Fruit fly (Drosophila melanogaster) whole organism, embryonic: ENCODE results near the gene Atox1.

Source experiments
- Aef1 ChIP-seq: fragments of 200-800 bp; sonication (Bioruptor generic); IDR thresholded peaks from 3 replicates; pipeline ENCODE4 v1.3.6; 2022; ENCODE audit warnings: missing biosample characterization, missing genetic modification characterization
- Bdp1 ChIP-seq: fragments of 200-800 bp; sonication (Bioruptor generic); optimal IDR thresholded peaks from 3 replicates; lab custom pipeline; 2016; ENCODE audit warnings: missing biosample characterization, missing genetic modification characterization
- Bgb ChIP-seq: fragments of 200-800 bp; sonication (Bioruptor generic); IDR thresholded peaks from 2 replicates; pipeline ENCODE4 v1.3.6; 2022; ENCODE audit warnings: missing biosample characterization, missing genetic modification characterization; ENCODE audit not compliant: partially characterized antibody
- CG10267 ChIP-seq: fragments of 200-800 bp; sonication (Bioruptor generic); optimal IDR thresholded peaks from 2 replicates; lab custom pipeline; 2018; ENCODE audit warnings: missing biosample characterization, mild to moderate bottlenecking, missing genetic modification characterization, moderate library complexity
- CG12071 ChIP-seq: fragments of 200-800 bp; sonication (Bioruptor generic); optimal IDR thresholded peaks from 3 replicates; lab custom pipeline; 2018; ENCODE audit warnings: missing biosample characterization, mild to moderate bottlenecking, missing genetic modification characterization
- CG12391 ChIP-seq: fragments of 200-800 bp; sonication (Bioruptor generic); optimal IDR thresholded peaks from 3 replicates; lab custom pipeline; 2018; ENCODE audit warnings: missing biosample characterization, mild to moderate bottlenecking, missing genetic modification characterization, moderate library complexity
- CG14050 ChIP-seq: fragments of 200-800 bp; sonication (Bioruptor generic); IDR thresholded peaks from 3 replicates; pipeline ENCODE4 v1.3.6; 2022; ENCODE audit warnings: missing biosample characterization, missing genetic modification characterization
- CG14667 ChIP-seq: fragments of 200-800 bp; sonication (Bioruptor generic); IDR thresholded peaks from 2 replicates; pipeline ENCODE4 v1.3.6; 2022; ENCODE audit warnings: missing biosample characterization, missing genetic modification characterization
- CG14710 ChIP-seq: fragments of 200-800 bp; sonication (Bioruptor generic); optimal IDR thresholded peaks from 3 replicates; lab custom pipeline; 2019; ENCODE audit warnings: missing biosample characterization, mild to moderate bottlenecking, missing genetic modification characterization, moderate library complexity
- CG14860 ChIP-seq: fragments of 200-800 bp; sonication (Bioruptor generic); IDR thresholded peaks from 3 replicates; pipeline ENCODE4 v1.3.6; 2022; ENCODE audit warnings: missing biosample characterization, missing genetic modification characterization; ENCODE audit not compliant: partially characterized antibody
- CG15479 ChIP-seq: fragments of 200-800 bp; sonication (Bioruptor generic); optimal IDR thresholded peaks from 3 replicates; lab custom pipeline; 2019; ENCODE audit warnings: missing biosample characterization, mild to moderate bottlenecking, missing genetic modification characterization, moderate library complexity
- CG17186 ChIP-seq: fragments of 200-800 bp; sonication (Bioruptor generic); optimal IDR thresholded peaks from 3 replicates; lab custom pipeline; 2017; ENCODE audit warnings: missing biosample characterization, missing genetic modification reagents, missing genetic modification characterization
- CG17802 ChIP-seq: fragments of 200-800 bp; sonication (Bioruptor generic); optimal IDR thresholded peaks from 2 replicates; lab custom pipeline; 2018; ENCODE audit warnings: missing biosample characterization, mild to moderate bottlenecking, missing genetic modification characterization, moderate library complexity
- CG17829 ChIP-seq: fragments of 200-800 bp; optimal IDR thresholded peaks from 2 replicates; lab custom pipeline; 2019; ENCODE audit warnings: missing biosample characterization, mild to moderate bottlenecking, missing genetic modification characterization, moderate library complexity
- CG18262 ChIP-seq: fragments of 200-800 bp; optimal IDR thresholded peaks from 3 replicates; lab custom pipeline; 2019; ENCODE audit warnings: missing biosample characterization, mild to moderate bottlenecking, missing genetic modification characterization, moderate library complexity
- CG2116 ChIP-seq: fragments of 200-800 bp; sonication (Bioruptor generic); optimal IDR thresholded peaks from 3 replicates; lab custom pipeline; 2018; ENCODE audit warnings: missing biosample characterization, mild to moderate bottlenecking, missing genetic modification characterization
- CG2129 ChIP-seq: fragments of 200-800 bp; sonication (Bioruptor generic); IDR thresholded peaks from 2 replicates; pipeline ENCODE4 v1.3.6; 2022; ENCODE audit warnings: missing biosample characterization, missing genetic modification characterization; ENCODE audit not compliant: partially characterized antibody
- CG3281 ChIP-seq: fragments of 200-800 bp; sonication (Bioruptor generic); optimal IDR thresholded peaks from 3 replicates; lab custom pipeline; 2017; ENCODE audit warnings: missing biosample characterization, mild to moderate bottlenecking, missing genetic modification characterization
- CG34224 ChIP-seq: fragments of 200-800 bp; sonication (Bioruptor generic); IDR thresholded peaks from 3 replicates; pipeline ENCODE4 v1.3.6; 2022; ENCODE audit warnings: missing biosample characterization, missing genetic modification characterization; ENCODE audit not compliant: partially characterized antibody
- CG3995 ChIP-seq: fragments of 200-800 bp; sonication (Bioruptor generic); optimal IDR thresholded peaks from 3 replicates; lab custom pipeline; 2016; ENCODE audit warnings: missing biosample characterization, missing genetic modification characterization
- CG8281 ChIP-seq: fragments of 200-800 bp; sonication (Bioruptor generic); optimal IDR thresholded peaks from 2 replicates; lab custom pipeline; 2018; ENCODE audit warnings: missing biosample characterization, mild to moderate bottlenecking, missing genetic modification characterization, moderate library complexity
- CG9215 ChIP-seq: fragments of 200-800 bp; sonication (Bioruptor generic); IDR thresholded peaks from 2 replicates; pipeline ENCODE4 v1.3.6; 2022; ENCODE audit warnings: missing biosample characterization, missing genetic modification characterization
- Dfd ChIP-seq, 2 experiments: fragments of >200 bp; optimal IDR thresholded peaks; 2 replicates each; lab custom pipeline; 2017; ENCODE audit warnings: missing biosample characterization in 2 of 2, missing genetic modification characterization in 2 of 2
- Dll ChIP-seq: fragments of 200-800 bp; sonication (Bioruptor generic); IDR thresholded peaks from 4 replicates; pipeline ENCODE4 v1.3.6; 2022; ENCODE audit warnings: missing biosample characterization, missing genetic modification characterization; ENCODE audit not compliant: partially characterized antibody
- Doc3 ChIP-seq: fragments of 200-800 bp; sonication (Bioruptor generic); IDR thresholded peaks from 3 replicates; pipeline ENCODE4 v1.3.6; 2022; ENCODE audit warnings: missing biosample characterization, missing genetic modification characterization; ENCODE audit not compliant: partially characterized antibody
- Ets97D ChIP-seq: fragments of 200-800 bp; sonication (Bioruptor generic); optimal IDR thresholded peaks from 3 replicates; lab custom pipeline; 2016; ENCODE audit warnings: missing biosample characterization, missing genetic modification characterization
- H15 ChIP-seq: fragments of 200-800 bp; sonication (Bioruptor generic); IDR thresholded peaks from 3 replicates; pipeline ENCODE4 v1.3.6; 2022; ENCODE audit warnings: missing biosample characterization, missing genetic modification characterization
- HLH4C ChIP-seq: fragments of 200-800 bp; sonication (Bioruptor generic); IDR thresholded peaks from 3 replicates; pipeline ENCODE4 v1.3.6; 2022; ENCODE audit warnings: missing biosample characterization, missing genetic modification characterization; ENCODE audit not compliant: partially characterized antibody
- MBD-R2 ChIP-seq: fragments of 200-800 bp; sonication (Bioruptor generic); IDR thresholded peaks from 2 replicates; pipeline ENCODE4 v1.3.6; 2022; ENCODE audit warnings: missing biosample characterization, missing genetic modification characterization
- MESR4 ChIP-seq: fragments of 200-800 bp; sonication (Bioruptor generic); optimal IDR thresholded peaks from 2 replicates; lab custom pipeline; 2018; ENCODE audit warnings: missing biosample characterization, mild to moderate bottlenecking, missing genetic modification characterization, moderate library complexity
- Ravus ChIP-seq: fragments of 200-800 bp; sonication (Bioruptor generic); IDR thresholded peaks from 2 replicates; pipeline ENCODE4 v1.3.6; 2022; ENCODE audit warnings: missing biosample characterization, missing genetic modification characterization
- Scr ChIP-seq: fragments of 200-800 bp; sonication (Bioruptor generic); IDR thresholded peaks from 2 replicates; pipeline ENCODE4 v1.3.6; 2022; ENCODE audit warnings: missing biosample characterization, missing genetic modification characterization; ENCODE audit not compliant: partially characterized antibody
- Sry-δ ChIP-seq: fragments of 200-800 bp; sonication (Bioruptor generic); optimal IDR thresholded peaks from 2 replicates; lab custom pipeline; 2016; ENCODE audit warnings: missing biosample characterization, missing genetic modification characterization
- amos ChIP-seq: fragments of 200-800 bp; sonication (Bioruptor generic); IDR thresholded peaks from 2 replicates; pipeline ENCODE4 v1.3.6; 2022; ENCODE audit warnings: missing biosample characterization, missing genetic modification characterization; ENCODE audit not compliant: partially characterized antibody
- bbx ChIP-seq: fragments of 200-800 bp; sonication (Bioruptor generic); IDR thresholded peaks from 2 replicates; pipeline ENCODE4 v1.3.6; 2022; ENCODE audit warnings: missing biosample characterization, missing genetic modification characterization; ENCODE audit not compliant: partially characterized antibody
- dm ChIP-seq: fragments of 200-800 bp; sonication (Bioruptor generic); optimal IDR thresholded peaks from 3 replicates; lab custom pipeline; 2016; ENCODE audit warnings: missing biosample characterization, missing genetic modification characterization
- ewg ChIP-seq: fragments of 200-800 bp; sonication (Bioruptor generic); optimal IDR thresholded peaks from 3 replicates; lab custom pipeline; 2017; ENCODE audit warnings: mild to moderate bottlenecking, missing biosample characterization, missing genetic modification reagents, missing genetic modification characterization
- kah ChIP-seq: fragments of 200-800 bp; sonication (Bioruptor generic); optimal IDR thresholded peaks from 2 replicates; lab custom pipeline; 2018; ENCODE audit warnings: missing biosample characterization, mild to moderate bottlenecking, missing genetic modification characterization
- luna ChIP-seq: fragments of 200-800 bp; sonication (Bioruptor generic); optimal IDR thresholded peaks from 2 replicates; lab custom pipeline; 2016; ENCODE audit warnings: missing biosample characterization, missing genetic modification characterization
- nerfin-2 ChIP-seq: fragments of 200-800 bp; sonication (Bioruptor generic); IDR thresholded peaks from 2 replicates; pipeline ENCODE4 v1.3.6; 2022; ENCODE audit warnings: missing biosample characterization, missing genetic modification characterization; ENCODE audit not compliant: partially characterized antibody
- onecut ChIP-seq: fragments of 200-800 bp; sonication (Bioruptor generic); IDR thresholded peaks from 2 replicates; pipeline ENCODE4 v1.3.6; 2022; ENCODE audit warnings: missing biosample characterization, missing genetic modification characterization
- sens ChIP-seq: fragments of 200-800 bp; sonication (Bioruptor generic); peaks from one replicate; lab custom pipeline; 2016; ENCODE audit warnings: missing biosample characterization, missing genetic modification characterization
- stc ChIP-seq: fragments of 200-800 bp; sonication (Bioruptor generic); IDR thresholded peaks from 2 replicates; pipeline ENCODE4 v1.3.6; 2022; ENCODE audit warnings: missing biosample characterization, missing genetic modification characterization
- stwl ChIP-seq: fragments of 200-800 bp; sonication (Bioruptor generic); optimal IDR thresholded peaks from 3 replicates; lab custom pipeline; 2018; ENCODE audit warnings: missing biosample characterization, mild to moderate bottlenecking, missing genetic modification characterization, moderate library complexity
- trem ChIP-seq: fragments of 200-800 bp; optimal IDR thresholded peaks from 3 replicates; lab custom pipeline; 2019; ENCODE audit warnings: missing biosample characterization, mild to moderate bottlenecking, missing genetic modification characterization, moderate library complexity

Atox1 gene

DNA sequence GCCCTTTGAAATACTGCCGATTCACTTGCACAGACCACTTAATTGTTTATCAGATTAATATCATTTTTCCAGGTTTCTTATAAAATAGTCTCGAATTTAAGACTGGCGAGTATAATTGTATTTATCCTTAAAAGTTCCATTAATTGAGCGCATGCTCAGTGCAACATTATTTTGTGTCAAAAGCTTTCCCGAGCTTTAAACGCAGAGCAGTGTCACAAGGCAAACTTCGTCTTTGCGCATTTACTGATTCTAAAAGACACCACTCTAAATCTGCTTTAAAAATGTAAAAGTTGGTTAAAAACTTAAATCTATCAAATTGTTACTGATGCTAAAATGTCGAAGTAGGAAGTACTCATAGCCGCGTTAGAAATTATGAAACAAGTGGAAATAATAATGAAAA lies 15.2 kb upstream of the Atox1 start, which contains the start of the genes CG7166 and Alg11:
CG7166 (minus strand) TSS at position 101 of the 400 bp plus-strand sequence.
Alg11 (plus strand) TSS at position 260 of the 400 bp plus-strand sequence.
- TF ChIP-seq stwl, result no peak
- TF ChIP-seq dm, result no peak
- TF ChIP-seq ewg, result peak; percentile 88
- peak; percentile 56 for TF ChIP-seq sens (GFP tag; lab: Kevin White, UChicago)
- no peak for TF ChIP-seq Dll (GFP tag; lab: Robert Waterston, UW)

DNA sequence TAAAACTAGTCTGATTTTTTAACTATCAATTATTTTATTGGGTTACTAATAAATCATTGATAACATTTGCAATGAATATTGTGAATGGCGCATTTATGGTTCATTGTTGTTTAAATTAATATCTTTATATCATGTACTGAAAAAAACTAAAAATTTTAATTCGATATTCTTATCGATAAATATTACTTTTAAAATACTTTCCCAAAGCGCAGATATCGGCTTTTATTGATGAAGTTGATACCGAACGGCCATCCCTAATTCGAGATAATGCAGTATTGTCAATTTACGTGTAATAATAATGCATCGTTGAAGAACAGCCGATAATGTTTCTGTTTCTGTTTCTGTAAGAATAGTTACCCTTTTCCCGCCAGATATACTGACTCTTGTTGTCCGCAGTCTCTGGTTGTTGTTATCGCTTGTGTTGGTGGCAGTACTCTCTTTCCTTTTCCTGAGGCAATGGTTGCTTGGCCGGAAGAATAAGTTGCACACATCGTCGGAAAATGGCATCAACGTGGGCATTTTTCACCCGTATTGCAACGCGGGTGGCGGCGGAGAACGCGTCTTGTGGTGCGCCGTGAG lies 14.7 kb upstream of the Atox1 start:
- TF ChIP-seq CG14050 (no peak), CG14710 (tag; lab: Kevin White, UChicago) (peak; percentile 52), Ravus (no peak), MBD-R2 (GFP tag; lab: Robert Waterston, UW) (peak; percentile 60; the same call in 1 of the 2 replicates), CG17186 (GFP tag; lab: Kevin White, UChicago) (peak; percentile 47), amos (GFP tag; lab: Robert Waterston, UW) (peak; percentile 81; the same call in 1 of the 2 replicates), CG15479 (GFP tag; lab: Kevin White, UChicago) (peak; percentile 6), Bdp1 (no peak), CG2116 (GFP tag; lab: Kevin White, UChicago) (peak; percentile 64), Sry-δ (peak; percentile 82), CG12071 (no peak), CG10267 (tag; lab: Kevin White, UChicago) (peak; percentile 45), dm (peak; percentile 5), HLH4C (GFP tag; lab: Robert Waterston, UW) (peak; percentile 68), Scr (GFP tag; lab: Robert Waterston, UW) (peak; percentile 78), Dfd (GFP tag; optimal IDR thresholded peaks at IDR 0.05; lab: Kevin White, UChicago) (no peak), CG17802 (tag; lab: Kevin White, UChicago) (no peak), stc (GFP tag; lab: Robert Waterston, UW) (no peak), CG3995 (GFP tag; lab: Kevin White, UChicago) (peak; percentile 97), luna (GFP tag; lab: Kevin White, UChicago) (no peak), onecut (GFP tag; lab: Robert Waterston, UW) (peak; percentile 52; the same call in 1 of the 2 replicates), CG12391 (tag; lab: Kevin White, UChicago) (no peak), CG34224 (GFP tag; lab: Robert Waterston, UW) (peak; percentile 72), CG9215 (GFP tag; lab: Robert Waterston, UW) (no peak), CG14860 (GFP tag; lab: Robert Waterston, UW) (no peak; the same call in 1 of the 3 replicates), CG18262 (tag; lab: Kevin White, UChicago) (no peak), bbx (GFP tag; lab: Robert Waterston, UW) (peak; percentile 71; the same call in 1 of the 2 replicates), CG8281 (tag; lab: Kevin White, UChicago) (peak; percentile 94), CG2129 (GFP tag; lab: Robert Waterston, UW) (peak; percentile 46; the same call in 1 of the 2 replicates), CG17829 (tag; lab: Kevin White, UChicago) (peak; percentile 23), CG3281 (no peak), stwl (peak; percentile 88), MESR4 (GFP tag; lab: Kevin White, UChicago) (peak; percentile 78), Doc3 (GFP tag; lab: Robert Waterston, UW) (peak; percentile 59; the same call in 2 of the 3 replicates), sens (GFP tag; lab: Kevin White, UChicago) (peak; percentile 9), Ets97D (GFP tag; lab: Kevin White, UChicago) (peak; percentile 19), Bgb (peak; percentile 72; the same call in 1 of the 2 replicates), trem (tag; lab: Kevin White, UChicago) (peak; percentile 67), CG14667 (GFP tag; lab: Robert Waterston, UW) (no peak), Aef1 (no peak), H15 (GFP tag; lab: Robert Waterston, UW) (no peak), kah (no peak), nerfin-2 (0 out of 2 replicates have a peak, but pooled peaks have one; percentile 9)
